Fruit fly (Drosophila melanogaster) whole organism, pupa: Measurements from ENCODE around the gene pip.
A peak's percentile ranks its signal among the peaks of the same experiment; 100 is the strongest.

Experiments used
- CG10348 ChIP-seq: fragments of 200-800 bp; sonication (Bioruptor generic); IDR thresholded peaks from 2 replicates; pipeline ENCODE4 v1.3.6; 2022; ENCODE audit warnings: missing biosample characterization, missing genetic modification characterization
- CG12605 ChIP-seq: fragments of 200-800 bp; sonication (Bioruptor generic); IDR thresholded peaks from 2 replicates; pipeline ENCODE4 v1.3.6; 2022; ENCODE audit warnings: missing biosample characterization, missing genetic modification characterization
- CG13204 ChIP-seq: fragments of 200-800 bp; sonication (Bioruptor generic); optimal IDR thresholded peaks from 2 replicates; lab custom pipeline; 2018; ENCODE audit warnings: missing biosample characterization, mild to moderate bottlenecking, missing genetic modification characterization, moderate library complexity
- CG15710 ChIP-seq: fragments of 200-800 bp; sonication (Bioruptor generic); optimal IDR thresholded peaks from 2 replicates; lab custom pipeline; 2018; ENCODE audit warnings: missing biosample characterization, mild to moderate bottlenecking, missing genetic modification characterization, moderate library complexity
- CG17806 ChIP-seq: fragments of 200-800 bp; sonication (Bioruptor generic); optimal IDR thresholded peaks from 2 replicates; lab custom pipeline; 2018; ENCODE audit warnings: missing biosample characterization, mild to moderate bottlenecking, missing genetic modification characterization, moderate library complexity
- CG34367 ChIP-seq: fragments of 200-800 bp; sonication (Bioruptor generic); optimal IDR thresholded peaks from 2 replicates; lab custom pipeline; 2018; ENCODE audit warnings: missing biosample characterization, mild to moderate bottlenecking, missing genetic modification characterization
- CG4496 ChIP-seq: fragments of 200-800 bp; sonication (Bioruptor generic); IDR thresholded peaks from 3 replicates; pipeline ENCODE4 v1.3.6; 2022; ENCODE audit warnings: missing biosample characterization, missing genetic modification characterization
- CG8159 ChIP-seq: fragments of 200-800 bp; sonication (Bioruptor generic); optimal IDR thresholded peaks from 3 replicates; lab custom pipeline; 2018; ENCODE audit warnings: missing biosample characterization, mild to moderate bottlenecking, missing genetic modification characterization, moderate library complexity
- D1 ChIP-seq: fragments of 200-800 bp; sonication (Bioruptor generic); optimal IDR thresholded peaks from 2 replicates; lab custom pipeline; 2018; ENCODE audit warnings: missing biosample characterization, mild to moderate bottlenecking, missing genetic modification characterization, moderate library complexity
- EcR ChIP-seq: fragments of 200-800 bp; sonication (Bioruptor generic); optimal IDR thresholded peaks from 3 replicates; lab custom pipeline; 2019; ENCODE audit warnings: missing biosample characterization, missing genetic modification characterization, mild to moderate bottlenecking, moderate library complexity, missing genetic modification reagents
- Snoo ChIP-seq: fragments of 200-800 bp; sonication (Bioruptor generic); optimal IDR thresholded peaks from 3 replicates; lab custom pipeline; 2017; ENCODE audit warnings: missing biosample characterization, mild to moderate bottlenecking, missing genetic modification characterization, inconsistent platforms
- fd96Ca ChIP-seq: fragments of 200-800 bp; sonication (Bioruptor generic); IDR thresholded peaks from 3 replicates; pipeline ENCODE4 v1.3.6; 2022; ENCODE audit warnings: missing biosample characterization, missing genetic modification characterization
- gl ChIP-seq: fragments of 200-800 bp; sonication (Bioruptor generic); optimal IDR thresholded peaks from 2 replicates; lab custom pipeline; 2018; ENCODE audit warnings: missing biosample characterization, mild to moderate bottlenecking, missing genetic modification characterization

The pip gene

dm6 chr3L:19254715-19255428 is 82.5 kb downstream of the pip start, which contains the start of the genes mRpL21 and rept:
Gene mRpL21 (minus strand): TSS chr3L:19255061.
Gene rept (plus strand): TSS chr3L:19255340.
- peak; percentile 20 for TF ChIP-seq CG34367 (tag; lab: Kevin White, UChicago)
- TF ChIP-seq gl (tag; lab: Kevin White, UChicago) = no peak
- TF ChIP-seq CG15710 (tag; lab: Kevin White, UChicago) = peak; percentile 56
- TF ChIP-seq CG8159 = no peak
- peak; percentile 24 for TF ChIP-seq D1 (tag; lab: Kevin White, UChicago)
- TF ChIP-seq CG17806 = peak; percentile 13
- no peak for TF ChIP-seq EcR (GFP tag; lab: Kevin White, UChicago)
- peak; percentile 34 for TF ChIP-seq Snoo
- TF ChIP-seq CG4496 (GFP tag; lab: Robert Waterston, UW) = peak; percentile 55; the same call in 2 of the 3 replicates

dm6 chr3L:19251643-19252042 is 85.8 kb downstream of the pip start:
- no peak for TF ChIP-seq CG12605 (GFP tag; lab: Robert Waterston, UW)
- TF ChIP-seq fd96Ca (GFP tag; lab: Robert Waterston, UW) = no peak
- TF ChIP-seq CG17806 = no peak
- TF ChIP-seq CG10348 (GFP tag; lab: Robert Waterston, UW) = no peak
- no peak for TF ChIP-seq CG4496 (GFP tag; lab: Robert Waterston, UW)
- TF ChIP-seq CG13204 (GFP tag; lab: Kevin White, UChicago) = no peak
- TF ChIP-seq EcR (GFP tag; lab: Kevin White, UChicago) = no peak
- TF ChIP-seq, all 21 proteins: peak for 0
